In genomic region chrV:12298184-12298583, ce11 we compare ENCODE assay signal across 5 worm cellular contexts.
A peak's percentile ranks its signal among the peaks of the same experiment; 100 is the strongest.
TF ChIP-seq lines count a peak whose summit lies in the region.

No protein-coding gene starts in this region.

TF ChIP-seq in whole organism, L1 larva, 84 proteins besides CTCF, POLR2A, EP300 and RAD21:
- TF ChIP-seq pag-3 (tag; optimal IDR thresholded peaks at IDR 0.05; lab: Kevin White, UChicago; ENCODE audit: borderline replicate concordance, insufficient read depth) = no peak
- no peak for TF ChIP-seq nhr-85 (tag; lab: Kevin White, UChicago)
- peak; percentile 43 for TF ChIP-seq blmp-1 (tag; optimal IDR thresholded peaks at IDR 0.05; lab: Kevin White, UChicago)
- peak; percentile 27 for TF ChIP-seq elt-2 (tag; optimal IDR thresholded peaks at IDR 0.05; lab: Kevin White, UChicago)
- TF ChIP-seq nhr-77 (tag; optimal IDR thresholded peaks at IDR 0.05; lab: Kevin White, UChicago) = no peak
- no peak for TF ChIP-seq jun-1 (tag; optimal IDR thresholded peaks at IDR 0.05; lab: Kevin White, UChicago)
- TF ChIP-seq dpl-1 (GFP tag; optimal IDR thresholded peaks at IDR 0.05; lab: Kevin White, UChicago) = no peak
- no peak for TF ChIP-seq lin-15B (tag; optimal IDR thresholded peaks at IDR 0.05; lab: Kevin White, UChicago)
- TF ChIP-seq hpl-2 (GFP tag; optimal IDR thresholded peaks at IDR 0.05; lab: Kevin White, UChicago) = no peak
- TF ChIP-seq nhr-71 (tag; optimal IDR thresholded peaks at IDR 0.05; lab: Kevin White, UChicago) = no peak
- no peak for TF ChIP-seq hlh-17 (GFP tag; optimal IDR thresholded peaks at IDR 0.05; lab: Kevin White, UChicago; ENCODE audit: borderline replicate concordance)
- TF ChIP-seq rnt-1 (tag; optimal IDR thresholded peaks at IDR 0.05; lab: Kevin White, UChicago) = no peak
- no peak for TF ChIP-seq efl-1 (optimal IDR thresholded peaks at IDR 0.05; lab: Kevin White, UChicago)
- peak in 1 of 2 experiments; percentile 54 for TF ChIP-seq efl-1 (GFP tag; optimal IDR thresholded peaks at IDR 0.05 in 1 of 2; lab: Kevin White, UChicago)
- TF ChIP-seq lin-35 (GFP tag; optimal IDR thresholded peaks at IDR 0.05; lab: Kevin White, UChicago) = no peak
- no peak for TF ChIP-seq nhr-19 (GFP tag; conservative IDR thresholded peaks at IDR 0.05; lab: Robert Waterston, UW)
- TF ChIP-seq nhr-237 (tag; optimal IDR thresholded peaks at IDR 0.05; lab: Kevin White, UChicago) = no peak
- no peak for TF ChIP-seq lin-39 (tag; optimal IDR thresholded peaks at IDR 0.05; lab: Kevin White, UChicago)
- TF ChIP-seq unc-130 (tag; optimal IDR thresholded peaks at IDR 0.05; lab: Kevin White, UChicago) = no peak

TF ChIP-seq in whole organism, L2 larva, 48 proteins besides CTCF, POLR2A, EP300 and RAD21:
- TF ChIP-seq ztf-1 (GFP tag; conservative IDR thresholded peaks at IDR 0.05; lab: Robert Waterston, UW) (no peak), sem-4 (tag; optimal IDR thresholded peaks at IDR 0.05; lab: Kevin White, UChicago) (no peak), blmp-1 (tag; optimal IDR thresholded peaks at IDR 0.05; lab: Kevin White, UChicago; ENCODE audit: insufficient read depth) (no peak), crh-2 (tag; optimal IDR thresholded peaks at IDR 0.05; lab: Kevin White, UChicago) (peak; percentile 51), mbf-1 (tag; optimal IDR thresholded peaks at IDR 0.05; lab: Kevin White, UChicago) (no peak), sma-3 (GFP tag; optimal IDR thresholded peaks at IDR 0.05; lab: Kevin White, UChicago) (peak; percentile 12), peb-1 (tag; optimal IDR thresholded peaks at IDR 0.05; lab: Kevin White, UChicago) (no peak), sma-9 (GFP tag; optimal IDR thresholded peaks at IDR 0.05; lab: Kevin White, UChicago) (peak; percentile 84), sma-9 (tag; optimal IDR thresholded peaks at IDR 0.05; lab: Kevin White, UChicago) (no peak), fos-1 (tag; optimal IDR thresholded peaks at IDR 0.05; lab: Kevin White, UChicago) (peak; percentile 92)

TF ChIP-seq in whole organism, L3 larva, 47 proteins besides CTCF, POLR2A, EP300 and RAD21:
- TF ChIP-seq nhr-43 (tag; optimal IDR thresholded peaks at IDR 0.05; lab: Kevin White, UChicago; ENCODE audit: poor library complexity, severe bottlenecking) (no peak), pha-4 (tag; optimal IDR thresholded peaks at IDR 0.05; lab: Kevin White, UChicago) (peak; percentile 33), pqm-1 (tag; optimal IDR thresholded peaks at IDR 0.05; lab: Kevin White, UChicago) (peak; percentile 59), ama-1 (optimal IDR thresholded peaks at IDR 0.05; lab: Kevin White, UChicago) (peak; percentile 49), elt-2 (tag; optimal IDR thresholded peaks at IDR 0.05; lab: Kevin White, UChicago) (peak; percentile 72), nhr-11 (tag; optimal IDR thresholded peaks at IDR 0.05; lab: Kevin White, UChicago) (no peak), fos-1 (tag; optimal IDR thresholded peaks at IDR 0.05; lab: Kevin White, UChicago) (no peak)

TF ChIP-seq in whole organism, L4 larva, 104 proteins besides CTCF, POLR2A, EP300 and RAD21 (continues in another document):
- TF ChIP-seq ZK337.2 (GFP tag; IDR thresholded peaks at IDR 0.05; lab: Robert Waterston, UW) (no peak), dmd-6 (GFP tag; IDR thresholded peaks at IDR 0.05; lab: Robert Waterston, UW) (peak; percentile 42; the same call in 1 of the 2 replicates), snpc-1.2 (GFP tag; IDR thresholded peaks at IDR 0.05; lab: Robert Waterston, UW) (no peak), saeg-2 (GFP tag; IDR thresholded peaks at IDR 0.05; lab: Robert Waterston, UW) (no peak), rbr-2 (tag; optimal IDR thresholded peaks at IDR 0.05; lab: Kevin White, UChicago) (no peak), ceh-28 (tag; optimal IDR thresholded peaks at IDR 0.05; lab: Kevin White, UChicago) (no peak), hlh-30 (tag; optimal IDR thresholded peaks at IDR 0.05; lab: Kevin White, UChicago; ENCODE audit: insufficient read depth) (no peak), hlh-11 (tag; optimal IDR thresholded peaks at IDR 0.05; lab: Kevin White, UChicago) (peak; percentile 10), nhr-28 (tag; optimal IDR thresholded peaks at IDR 0.05; lab: Kevin White, UChicago) (peak; percentile 48), unc-62 (GFP tag; optimal IDR thresholded peaks at IDR 0.05 in 1 of 2; lab: Kevin White, UChicago) (peak in 1 of 2 experiments; percentile 83), unc-62 (tag; optimal IDR thresholded peaks at IDR 0.05; lab: Kevin White, UChicago) (no peak), zip-11 (GFP tag; IDR thresholded peaks at IDR 0.05; lab: Robert Waterston, UW) (no peak), dve-1 (tag; optimal IDR thresholded peaks at IDR 0.05; lab: Kevin White, UChicago; ENCODE audit: insufficient read depth) (peak; percentile 40), lin-15B (tag; optimal IDR thresholded peaks at IDR 0.05; lab: Kevin White, UChicago) (no peak), aha-1 (tag; lab: Kevin White, UChicago) (peak; percentile 70), daf-8 (GFP tag; IDR thresholded peaks at IDR 0.05; lab: Robert Waterston, UW) (no peak), F49E8.2 (tag; optimal IDR thresholded peaks at IDR 0.05; lab: Kevin White, UChicago; ENCODE audit: borderline replicate concordance) (no peak), vab-7 (GFP tag; IDR thresholded peaks at IDR 0.05; lab: Robert Waterston, UW) (no peak), fkh-10 (GFP tag; optimal IDR thresholded peaks at IDR 0.05; lab: Kevin White, UChicago) (no peak), lir-3 (tag; optimal IDR thresholded peaks at IDR 0.05; lab: Kevin White, UChicago) (no peak), nhr-111 (GFP tag; optimal IDR thresholded peaks at IDR 0.05; lab: Kevin White, UChicago) (no peak), T26A8.4 (GFP tag; IDR thresholded peaks at IDR 0.05; lab: Robert Waterston, UW) (no peak), T20F7.1 (GFP tag; optimal IDR thresholded peaks at IDR 0.05; lab: Kevin White, UChicago) (no peak), Y75B8A.6 (GFP tag; IDR thresholded peaks at IDR 0.05; lab: Robert Waterston, UW) (no peak), php-3 (GFP tag; IDR thresholded peaks at IDR 0.05; lab: Robert Waterston, UW) (no peak), pqm-1 (tag; optimal IDR thresholded peaks at IDR 0.05; lab: Kevin White, UChicago) (peak; percentile 83), R02D3.7 (tag; optimal IDR thresholded peaks at IDR 0.05; lab: Kevin White, UChicago) (no peak), nhr-48 (tag; optimal IDR thresholded peaks at IDR 0.05; lab: Kevin White, UChicago) (no peak), nhr-237 (tag; optimal IDR thresholded peaks at IDR 0.05; lab: Kevin White, UChicago) (no peak), jun-1 (tag; optimal IDR thresholded peaks at IDR 0.05; lab: Kevin White, UChicago) (no peak), ztf-11 (tag; optimal IDR thresholded peaks at IDR 0.05; lab: Kevin White, UChicago) (no peak), snpc-4 (tag; optimal IDR thresholded peaks at IDR 0.05; lab: Kevin White, UChicago) (no peak)

TF ChIP-seq in whole organism, young adult, 124 proteins besides CTCF, POLR2A, EP300 and RAD21:
- no peak for TF ChIP-seq bed-1 (GFP tag; IDR thresholded peaks at IDR 0.05; lab: Robert Waterston, UW)
- no peak for TF ChIP-seq tbp1 (GFP tag; optimal IDR thresholded peaks at IDR 0.05; lab: Kevin White, UChicago)
- TF ChIP-seq nhr-80 (tag; optimal IDR thresholded peaks at IDR 0.05; lab: Kevin White, UChicago) = peak; percentile 80
- no peak for TF ChIP-seq ccch-3 (GFP tag; optimal IDR thresholded peaks at IDR 0.05; lab: Kevin White, UChicago)
- no peak for TF ChIP-seq pbrm-1 (GFP tag; IDR thresholded peaks at IDR 0.05; lab: Robert Waterston, UW)
- TF ChIP-seq ets-4 (GFP tag; optimal IDR thresholded peaks at IDR 0.05; lab: Kevin White, UChicago) = no peak
